Fruit fly (Drosophila melanogaster) whole organism, wandering third instar larva: ENCODE results near the gene CG32106.

ENCODE experiments used
- Abd-B ChIP-seq: fragments of >200 bp; optimal IDR thresholded peaks from 2 replicates; lab custom pipeline; 2017; ENCODE audit warnings: missing biosample characterization, missing genetic modification characterization
- CG32264 ChIP-seq: fragments of 200-800 bp; sonication (Bioruptor generic); optimal IDR thresholded peaks from 2 replicates; lab custom pipeline; 2016; ENCODE audit warnings: missing biosample characterization, missing genetic modification characterization
- CG9705 ChIP-seq: fragments of 200-800 bp; sonication (Bioruptor generic); optimal IDR thresholded peaks from 2 replicates; lab custom pipeline; 2018; ENCODE audit warnings: missing biosample characterization, mild to moderate bottlenecking, missing genetic modification characterization
- CrebA ChIP-seq: fragments of 200-800 bp; sonication (Bioruptor generic); optimal IDR thresholded peaks from 2 replicates; lab custom pipeline; 2016; ENCODE audit warnings: missing biosample characterization, mild to moderate bottlenecking, missing genetic modification characterization, borderline replicate concordance
- Dfd ChIP-seq: fragments of >200 bp; optimal IDR thresholded peaks from 2 replicates; lab custom pipeline; 2017; ENCODE audit warnings: missing biosample characterization, missing genetic modification characterization
- Dif ChIP-seq: fragments of 200-275, 200-300 bp; sonication (Bioruptor generic); optimal IDR thresholded peaks from 2 replicates; lab custom pipeline; 2018; ENCODE audit warnings: missing biosample characterization, missing genetic modification characterization; ENCODE audit not compliant: partially characterized antibody
- GATAd ChIP-seq: sonication (Bioruptor generic); optimal IDR thresholded peaks from 2 replicates; lab custom pipeline; 2016; ENCODE audit warnings: missing biosample characterization, missing genetic modification characterization
- HLH106 ChIP-seq: fragments of 200-800 bp; optimal IDR thresholded peaks from 3 replicates; lab custom pipeline; 2019; ENCODE audit warnings: missing biosample characterization, mild to moderate bottlenecking, missing genetic modification characterization, moderate library complexity
- Hnf4 ChIP-seq: fragments of 200-800 bp; sonication (Bioruptor generic); optimal IDR thresholded peaks from 2 replicates; lab custom pipeline; 2016; ENCODE audit warnings: missing biosample characterization, mild to moderate bottlenecking, missing genetic modification characterization
- Hr78 ChIP-seq: fragments of >200 bp; optimal IDR thresholded peaks from 2 replicates; lab custom pipeline; 2017; ENCODE audit warnings: missing biosample characterization, missing genetic modification characterization
- Hr83 ChIP-seq: fragments of 200-300 bp; sonication (Bioruptor generic); optimal IDR thresholded peaks from 2 replicates; lab custom pipeline; 2016; ENCODE audit warnings: missing biosample characterization, mild to moderate bottlenecking, missing genetic modification characterization, moderate library complexity; ENCODE audit not compliant: poor library complexity, severe bottlenecking
- Jra ChIP-seq: sonication (Bioruptor generic); optimal IDR thresholded peaks from 2 replicates; lab custom pipeline; 2016; ENCODE audit warnings: missing biosample characterization, missing genetic modification characterization
- Mio ChIP-seq: sonication (Bioruptor generic); optimal IDR thresholded peaks from 2 replicates; lab custom pipeline; 2016; ENCODE audit warnings: missing biosample characterization, missing genetic modification characterization
- Myc ChIP-seq: fragments of >200 bp; optimal IDR thresholded peaks from 2 replicates; lab custom pipeline; 2017
- N ChIP-seq: fragments of >200 bp; optimal IDR thresholded peaks from 2 replicates; lab custom pipeline; 2018; ENCODE audit warnings: missing biosample characterization, missing external identifiers, missing genetic modification characterization
- OdsH ChIP-seq: fragments of 200-800 bp; sonication (Bioruptor generic); optimal IDR thresholded peaks from 2 replicates; lab custom pipeline; 2016; ENCODE audit warnings: missing biosample characterization, mild to moderate bottlenecking, missing genetic modification characterization
- Rel ChIP-seq, 2 experiments: fragments of 200-800 bp; sonication (Bioruptor generic) in 1 of 2; optimal IDR thresholded peaks; 2 replicates in 1 of 2; 3 replicates in 1 of 2; lab custom pipeline; 2016 to 2019; ENCODE audit warnings: mild to moderate bottlenecking in 2 of 2, missing biosample characterization in 2 of 2, missing genetic modification characterization in 2 of 2, moderate library complexity in 1 of 2
- Sp1 ChIP-seq: fragments of 200-800 bp; sonication (Bioruptor generic); optimal IDR thresholded peaks from 3 replicates; lab custom pipeline; 2019; ENCODE audit warnings: missing biosample characterization, mild to moderate bottlenecking, missing genetic modification characterization, moderate library complexity
- Vsx2 ChIP-seq: fragments of 200-300, 225-300 bp; sonication (Bioruptor generic); optimal IDR thresholded peaks from 2 replicates; lab custom pipeline; 2018; ENCODE audit warnings: missing biosample characterization, missing genetic modification characterization; ENCODE audit not compliant: partially characterized antibody
- br ChIP-seq: fragments of 200-800 bp; sonication (Bioruptor generic); optimal IDR thresholded peaks from 2 replicates; lab custom pipeline; 2016; ENCODE audit warnings: missing biosample characterization, missing genetic modification characterization
- brk ChIP-seq: fragments of 200-800 bp; sonication (Bioruptor generic); optimal IDR thresholded peaks from 2 replicates; lab custom pipeline; 2016; ENCODE audit warnings: missing biosample characterization, mild to moderate bottlenecking, missing genetic modification characterization
- dl ChIP-seq, 2 experiments: fragments of 175-275, 200-275 bp in 1 of 2; fragments of 200-275 bp in 1 of 2; sonication (Bioruptor generic); optimal IDR thresholded peaks; lab custom pipeline; 2018; ENCODE audit warnings: mild to moderate bottlenecking in 2 of 2, missing biosample characterization in 2 of 2, missing genetic modification characterization in 2 of 2, moderate library complexity in 2 of 2; ENCODE audit not compliant: partially characterized antibody in 2 of 2, insufficient read depth in 1 of 2
- dmrt93B ChIP-seq: fragments of 200-800 bp; sonication (Bioruptor generic); optimal IDR thresholded peaks from 2 replicates; lab custom pipeline; 2018; ENCODE audit warnings: missing biosample characterization, mild to moderate bottlenecking, missing genetic modification characterization
- dsf ChIP-seq: sonication (Bioruptor generic); optimal IDR thresholded peaks from 2 replicates; lab custom pipeline; 2016; ENCODE audit warnings: missing biosample characterization, missing genetic modification characterization, borderline replicate concordance
- ey ChIP-seq: fragments of 200-800 bp; sonication (Bioruptor generic); optimal IDR thresholded peaks from 2 replicates; lab custom pipeline; 2016; ENCODE audit warnings: missing biosample characterization, missing genetic modification characterization
- foxo ChIP-seq, 2 experiments: fragments of 200-800 bp; sonication (Bioruptor generic); optimal IDR thresholded peaks; 2 replicates in 1 of 2; 3 replicates in 1 of 2; lab custom pipeline; 2016 to 2017; ENCODE audit warnings: missing biosample characterization in 2 of 2, missing genetic modification characterization in 2 of 2
- fru ChIP-seq: fragments of 200-800 bp; sonication (Bioruptor generic); optimal IDR thresholded peaks from 3 replicates; lab custom pipeline; 2016; ENCODE audit warnings: missing biosample characterization, mild to moderate bottlenecking, missing genetic modification characterization
- h ChIP-seq: fragments of 200-800 bp; sonication (Bioruptor generic); optimal IDR thresholded peaks from 3 replicates; lab custom pipeline; 2016; ENCODE audit warnings: missing biosample characterization, mild to moderate bottlenecking, missing genetic modification characterization
- jim ChIP-seq: fragments of 175-275, 200-325 bp; sonication (Bioruptor generic); optimal IDR thresholded peaks from 2 replicates; lab custom pipeline; 2016; ENCODE audit warnings: missing biosample characterization, mild to moderate bottlenecking, missing genetic modification characterization
- lola ChIP-seq: fragments of >200 bp; optimal IDR thresholded peaks from 2 replicates; lab custom pipeline; 2017; ENCODE audit warnings: missing biosample characterization, missing genetic modification characterization
- pan ChIP-seq: fragments of >200 bp; optimal IDR thresholded peaks from 2 replicates; lab custom pipeline; 2017
- psq ChIP-seq: fragments of 200-800 bp; sonication (Bioruptor generic); optimal IDR thresholded peaks from 3 replicates; lab custom pipeline; 2017; ENCODE audit warnings: missing biosample characterization, mild to moderate bottlenecking, missing genetic modification characterization, moderate library complexity
- rgr ChIP-seq: fragments of 200-800 bp; sonication (Bioruptor generic); optimal IDR thresholded peaks from 3 replicates; lab custom pipeline; 2016; ENCODE audit warnings: missing biosample characterization, mild to moderate bottlenecking, missing genetic modification characterization
- sage ChIP-seq: fragments of 200-800 bp; sonication (Bioruptor generic); optimal IDR thresholded peaks from 2 replicates; lab custom pipeline; 2016; ENCODE audit warnings: missing biosample characterization, mild to moderate bottlenecking, missing genetic modification characterization
- sv ChIP-seq: fragments of 200-800 bp; sonication (Bioruptor generic); optimal IDR thresholded peaks from 3 replicates; lab custom pipeline; 2016; ENCODE audit warnings: missing biosample characterization, missing genetic modification characterization
- tai ChIP-seq: sonication (Bioruptor generic); optimal IDR thresholded peaks from 2 replicates; lab custom pipeline; 2016; ENCODE audit warnings: missing biosample characterization, missing genetic modification characterization
- usp ChIP-seq: fragments of >200 bp; optimal IDR thresholded peaks from 2 replicates; lab custom pipeline; 2017; ENCODE audit warnings: missing biosample characterization, missing genetic modification characterization
- woc ChIP-seq: sonication (Bioruptor generic); optimal IDR thresholded peaks from 2 replicates; lab custom pipeline; 2016; ENCODE audit warnings: missing biosample characterization, mild to moderate bottlenecking, missing genetic modification characterization

The CG32106 gene

dm6 chr3L:12804730-12805170 is 26.2 kb upstream of the CG32106 start, which contains the start of gene Atg1:
Gene Atg1, minus strand, starts transcription at chr3L:12805116.
- peak; percentile 49 for TF ChIP-seq Dif (GFP tag; lab: Kevin White, UChicago)
- no peak for TF ChIP-seq dl (GFP tag; optimal IDR thresholded peaks at IDR 0.05; lab: Kevin White, UChicago; ENCODE audit: insufficient read depth in 1 of 2, partially characterized antibody in 2 of 2)
- TF ChIP-seq CG9705 (GFP tag; lab: Kevin White, UChicago): no peak
- no peak for TF ChIP-seq OdsH (GFP tag; lab: Kevin White, UChicago)
- TF ChIP-seq N (GFP tag; lab: Kevin White, UChicago): no peak
- peak; percentile 31 for TF ChIP-seq rgr (GFP tag; lab: Kevin White, UChicago)
- TF ChIP-seq usp (GFP tag; lab: Kevin White, UChicago): no peak
- peak; percentile 31 for TF ChIP-seq Hr83 (GFP tag; lab: Kevin White, UChicago)
- TF ChIP-seq Vsx2 (GFP tag; lab: Kevin White, UChicago): no peak
- no peak for TF ChIP-seq fru (GFP tag; lab: Kevin White, UChicago)
- no peak for TF ChIP-seq dmrt93B
- TF ChIP-seq tai (GFP tag; lab: Kevin White, UChicago): no peak
- no peak for TF ChIP-seq foxo (GFP tag; optimal IDR thresholded peaks at IDR 0.05; lab: Kevin White, UChicago)
- no peak for TF ChIP-seq Hr78 (GFP tag; lab: Kevin White, UChicago)
- no peak for TF ChIP-seq Myc (lab: Kevin White, UChicago)
- no peak for TF ChIP-seq h
- no peak for TF ChIP-seq Jra
- peak; percentile 69 for TF ChIP-seq psq (GFP tag; lab: Kevin White, UChicago)
- no peak for TF ChIP-seq br (GFP tag; lab: Kevin White, UChicago)
- TF ChIP-seq Dfd (GFP tag; lab: Kevin White, UChicago): no peak
- no peak for TF ChIP-seq Rel (GFP tag; optimal IDR thresholded peaks at IDR 0.05; lab: Kevin White, UChicago)
- TF ChIP-seq Rel (tag; optimal IDR thresholded peaks at IDR 0.05; lab: Kevin White, UChicago): peak; percentile 50
- TF ChIP-seq Hnf4 (GFP tag; lab: Kevin White, UChicago): no peak
- TF ChIP-seq Mio: no peak
- peak; percentile 14 for TF ChIP-seq Sp1 (GFP tag; lab: Kevin White, UChicago)
- TF ChIP-seq CG32264 (GFP tag; lab: Kevin White, UChicago): no peak
- TF ChIP-seq ey: no peak
- TF ChIP-seq GATAd (GFP tag; lab: Kevin White, UChicago): no peak
- no peak for TF ChIP-seq woc (GFP tag; lab: Kevin White, UChicago)
- TF ChIP-seq jim (GFP tag; lab: Kevin White, UChicago): no peak
- TF ChIP-seq sv (GFP tag; lab: Kevin White, UChicago): no peak
- no peak for TF ChIP-seq brk (GFP tag; lab: Kevin White, UChicago)
- no peak for TF ChIP-seq sage (GFP tag; lab: Kevin White, UChicago)
- TF ChIP-seq dsf (GFP tag; lab: Kevin White, UChicago): no peak
- TF ChIP-seq Abd-B (GFP tag; lab: Kevin White, UChicago): no peak
- TF ChIP-seq CrebA: no peak
- peak; percentile 1 for TF ChIP-seq HLH106
- TF ChIP-seq, all 38 proteins: peak for 7

DNA sequence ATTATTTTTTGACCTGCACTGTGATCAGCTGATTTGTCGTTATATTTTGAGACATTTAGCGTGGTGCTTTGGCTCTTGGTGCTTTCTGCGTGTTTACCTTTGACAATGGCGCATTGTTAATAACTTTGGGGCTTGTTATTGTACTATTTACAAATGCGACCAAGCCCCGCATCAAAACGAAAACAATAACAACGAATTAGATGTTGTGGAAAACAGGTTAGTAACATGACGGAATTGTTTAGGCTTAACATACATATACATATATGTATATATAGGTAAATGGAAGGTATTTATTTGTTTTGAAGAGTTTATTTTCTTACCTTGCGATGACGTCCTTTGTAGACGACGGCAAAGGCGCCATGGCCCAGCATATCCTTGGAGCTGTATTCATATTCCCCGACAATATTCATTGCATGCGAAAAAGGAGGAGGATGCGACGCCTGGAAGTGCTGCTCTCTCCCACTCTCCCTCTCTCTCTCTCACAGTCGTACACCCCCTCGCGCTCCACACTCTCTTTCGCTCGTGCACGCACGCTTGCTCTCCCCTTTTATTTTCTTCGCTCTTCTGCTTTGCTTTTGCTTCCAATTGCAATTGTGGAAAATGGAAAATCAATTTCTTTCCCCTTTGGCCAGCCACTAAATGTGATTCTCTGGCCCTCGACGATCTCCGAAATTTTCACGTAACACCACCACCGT is 25.7 kb upstream of the CG32106 start:
- TF ChIP-seq Myc (lab: Kevin White, UChicago) (no peak), Sp1 (GFP tag; lab: Kevin White, UChicago) (no peak), GATAd (GFP tag; lab: Kevin White, UChicago) (no peak), sv (GFP tag; lab: Kevin White, UChicago) (no peak), sage (GFP tag; lab: Kevin White, UChicago) (no peak), HLH106 (no peak), fru (GFP tag; lab: Kevin White, UChicago) (no peak), CrebA (no peak), Dfd (GFP tag; lab: Kevin White, UChicago) (no peak), jim (GFP tag; lab: Kevin White, UChicago) (no peak), br (GFP tag; lab: Kevin White, UChicago) (no peak), woc (GFP tag; lab: Kevin White, UChicago) (no peak), Hr83 (GFP tag; lab: Kevin White, UChicago) (peak; percentile 5), tai (GFP tag; lab: Kevin White, UChicago) (no peak), CG32264 (GFP tag; lab: Kevin White, UChicago) (no peak), N (GFP tag; lab: Kevin White, UChicago) (no peak), dl (GFP tag; optimal IDR thresholded peaks at IDR 0.05; lab: Kevin White, UChicago; ENCODE audit: insufficient read depth in 1 of 2, partially characterized antibody in 2 of 2) (peak; percentile 65 to 89), Rel (GFP tag; optimal IDR thresholded peaks at IDR 0.05; lab: Kevin White, UChicago) (no peak), Rel (tag; optimal IDR thresholded peaks at IDR 0.05; lab: Kevin White, UChicago) (no peak), Jra (no peak), Dif (GFP tag; lab: Kevin White, UChicago) (peak; percentile 94), psq (GFP tag; lab: Kevin White, UChicago) (peak; percentile 80), Vsx2 (GFP tag; lab: Kevin White, UChicago) (no peak), lola (peak; percentile 84), Hnf4 (GFP tag; lab: Kevin White, UChicago) (no peak), OdsH (GFP tag; lab: Kevin White, UChicago) (peak; percentile 15), CG9705 (GFP tag; lab: Kevin White, UChicago) (no peak), h (no peak), dmrt93B (no peak), usp (GFP tag; lab: Kevin White, UChicago) (no peak), ey (no peak), dsf (GFP tag; lab: Kevin White, UChicago) (no peak), Hr78 (GFP tag; lab: Kevin White, UChicago) (no peak), pan (no peak), Mio (no peak), brk (GFP tag; lab: Kevin White, UChicago) (no peak), foxo (GFP tag; optimal IDR thresholded peaks at IDR 0.05; lab: Kevin White, UChicago) (no peak), rgr (GFP tag; lab: Kevin White, UChicago) (no peak), Abd-B (GFP tag; lab: Kevin White, UChicago) (no peak)
- TF ChIP-seq, all 38 proteins: peak for 6
